Fruit fly (Drosophila melanogaster): ENCODE data around the gene crp.

Gene crp

dm6 chr2L:16286360-16287005, 1.0 kb downstream of the crp start (continued):
- TF ChIP-seq CG12744 (GFP tag; optimal IDR thresholded peaks at IDR 0.05) = peak; percentile 89
- TF ChIP-seq CG3065 (GFP tag; optimal IDR thresholded peaks at IDR 0.05) = peak; percentile 64
- TF ChIP-seq CG4328 (GFP tag; optimal IDR thresholded peaks at IDR 0.05) = peak; percentile 71
- no peak for TF ChIP-seq sens-2 (GFP tag; IDR thresholded peaks at IDR 0.05)
- peak; percentile 63 for TF ChIP-seq gcm2 (GFP tag; optimal IDR thresholded peaks at IDR 0.05)
- peak; percentile 86 for TF ChIP-seq HLH54F (GFP tag; optimal IDR thresholded peaks at IDR 0.05)
- peak; percentile 79 for TF ChIP-seq jumu (GFP tag; optimal IDR thresholded peaks at IDR 0.05)
- peak; percentile 70 for TF ChIP-seq CG3407 (GFP tag; optimal IDR thresholded peaks at IDR 0.05)
- TF ChIP-seq sd (tag; optimal IDR thresholded peaks at IDR 0.05) = peak; percentile 99
- TF ChIP-seq run (tag; optimal IDR thresholded peaks at IDR 0.05) = peak; percentile 74
- no peak for TF ChIP-seq ab (GFP tag; optimal IDR thresholded peaks at IDR 0.05)
- TF ChIP-seq CG6654 (GFP tag; optimal IDR thresholded peaks at IDR 0.05) = peak; percentile 72
- peak; percentile 81 for TF ChIP-seq CG7556 (GFP tag; optimal IDR thresholded peaks at IDR 0.05)
- TF ChIP-seq klu (GFP tag; IDR thresholded peaks at IDR 0.05) = no peak
- peak; percentile 55 for TF ChIP-seq trh (GFP tag; optimal IDR thresholded peaks at IDR 0.05)
- TF ChIP-seq Camta (GFP tag; optimal IDR thresholded peaks at IDR 0.05) = peak; percentile 79
- no peak for TF ChIP-seq fru (optimal IDR thresholded peaks at IDR 0.05)
- peak; percentile 73 for TF ChIP-seq CG18011 (GFP tag; optimal IDR thresholded peaks at IDR 0.05)
- no peak for TF ChIP-seq CG14860 (GFP tag; IDR thresholded peaks at IDR 0.05; ENCODE audit: partially characterized antibody)
- no peak for TF ChIP-seq CG2129 (GFP tag; IDR thresholded peaks at IDR 0.05; ENCODE audit: partially characterized antibody)
- TF ChIP-seq sug (tag; optimal IDR thresholded peaks at IDR 0.05) = peak; percentile 50
- TF ChIP-seq yki (optimal IDR thresholded peaks at IDR 0.05) = no peak
- TF ChIP-seq CG13296 (GFP tag; optimal IDR thresholded peaks at IDR 0.05) = peak; percentile 55
- peak; percentile 85 for TF ChIP-seq CG10979 (tag; optimal IDR thresholded peaks at IDR 0.05)
- no peak for TF ChIP-seq Rfx (GFP tag; IDR thresholded peaks at IDR 0.05)
- TF ChIP-seq nom (GFP tag; optimal IDR thresholded peaks at IDR 0.05) = peak; percentile 67
- TF ChIP-seq CG11560 (tag; IDR thresholded peaks at IDR 0.05) = no peak
- peak; percentile 77 for TF ChIP-seq Spps (tag; optimal IDR thresholded peaks at IDR 0.05)
- TF ChIP-seq knrl (GFP tag; IDR thresholded peaks at IDR 0.05; ENCODE audit: partially characterized antibody) = no peak
- no peak for TF ChIP-seq CG3726 (GFP tag; IDR thresholded peaks at IDR 0.05)
- TF ChIP-seq CG15696 (tag; optimal IDR thresholded peaks at IDR 0.05) = peak; percentile 76
- no peak for TF ChIP-seq CG4404 (GFP tag; IDR thresholded peaks at IDR 0.05)
- no peak for TF ChIP-seq hbn (GFP tag; IDR thresholded peaks at IDR 0.05; ENCODE audit: partially characterized antibody)
- TF ChIP-seq Deaf1 (tag; optimal IDR thresholded peaks at IDR 0.05) = peak; percentile 67
- peak; percentile 83 for TF ChIP-seq CG15269 (tag; optimal IDR thresholded peaks at IDR 0.05)
- TF ChIP-seq pros (GFP tag; optimal IDR thresholded peaks at IDR 0.05) = peak; percentile 79
- no peak for TF ChIP-seq grn (GFP tag; optimal IDR thresholded peaks at IDR 0.05)
- TF ChIP-seq CG6813 (GFP tag; optimal IDR thresholded peaks at IDR 0.05) = peak; percentile 61
- no peak for TF ChIP-seq CG34224 (GFP tag; IDR thresholded peaks at IDR 0.05; ENCODE audit: partially characterized antibody)
- TF ChIP-seq Hey (tag; optimal IDR thresholded peaks at IDR 0.05) = peak; percentile 18
- peak; percentile 81 for TF ChIP-seq CG15011 (GFP tag; optimal IDR thresholded peaks at IDR 0.05)
- TF ChIP-seq eyg (GFP tag; optimal IDR thresholded peaks at IDR 0.05) = peak; percentile 70
- peak; percentile 58 for TF ChIP-seq CG2116 (GFP tag; optimal IDR thresholded peaks at IDR 0.05)
- no peak for TF ChIP-seq z (GFP tag; IDR thresholded peaks at IDR 0.05)
- peak; percentile 75 for TF ChIP-seq CG10654 (GFP tag; optimal IDR thresholded peaks at IDR 0.05)
- peak; percentile 93 for TF ChIP-seq phol (tag; optimal IDR thresholded peaks at IDR 0.05)
- no peak for TF ChIP-seq CG4360 (GFP tag; IDR thresholded peaks at IDR 0.05)
- no peak for TF ChIP-seq hb (GFP tag; IDR thresholded peaks at IDR 0.05; ENCODE audit: partially characterized antibody)
- peak; percentile 79 for TF ChIP-seq Xbp1 (GFP tag; optimal IDR thresholded peaks at IDR 0.05)
- TF ChIP-seq CG43689 (GFP tag; IDR thresholded peaks at IDR 0.05) = no peak

Measured in whole organism, embryonic.